Fruit fly (Drosophila melanogaster): ENCODE measurements around the gene CG45065.

DNA sequence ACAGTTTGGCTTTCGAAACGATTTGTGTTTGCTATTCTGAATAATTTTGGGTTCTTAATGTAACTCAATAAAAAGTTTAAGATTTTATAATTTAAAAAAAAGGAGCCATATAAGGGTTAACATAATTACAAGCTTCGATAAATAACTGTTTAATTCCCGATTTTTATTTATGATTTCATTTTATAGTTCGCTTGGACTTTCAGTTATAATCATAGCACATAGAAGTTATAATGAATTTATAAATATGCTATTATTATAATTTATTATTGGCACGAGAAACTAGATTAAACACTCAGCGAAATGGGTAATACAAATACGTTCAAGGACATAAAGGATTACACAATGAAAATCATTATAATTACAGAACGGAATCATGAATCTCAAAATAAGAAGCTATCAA is 46.0 kb downstream of the CG45065 start, which contains the start of gene CG14410:
- no peak for TF ChIP-seq Myc (optimal IDR thresholded peaks at IDR 0.05)
- no peak for TF ChIP-seq insv (optimal IDR thresholded peaks at IDR 0.05)

All from Kc167 (cell line).